Fruit fly (Drosophila melanogaster) whole organism, embryonic: ENCODE measurements around the gene CG10700.

ENCODE experiments used
- CG10209 ChIP-seq: fragments of 200-800 bp; sonication (Bioruptor generic); optimal IDR thresholded peaks from 3 replicates; lab custom pipeline; 2017; ENCODE audit warnings: missing biosample characterization, mild to moderate bottlenecking, missing genetic modification characterization, missing genetic modification reagents
- CG10321 ChIP-seq: fragments of 200-800 bp; sonication (Bioruptor generic); IDR thresholded peaks from 2 replicates; pipeline ENCODE4 v1.3.6; 2022; ENCODE audit warnings: missing biosample characterization, missing genetic modification characterization
- CG10462 ChIP-seq: fragments of 200-800 bp; sonication (Bioruptor generic); optimal IDR thresholded peaks from 2 replicates; lab custom pipeline; 2016; ENCODE audit warnings: missing biosample characterization, missing genetic modification characterization
- CG10959 ChIP-seq: fragments of 200-800 bp; sonication (Bioruptor generic); IDR thresholded peaks from 2 replicates; pipeline ENCODE4 v1.3.6; 2022; ENCODE audit warnings: missing biosample characterization, missing genetic modification characterization
- CG10979 ChIP-seq: fragments of 200-800 bp; sonication (Bioruptor generic); optimal IDR thresholded peaks from 2 replicates; lab custom pipeline; 2018; ENCODE audit warnings: missing biosample characterization, mild to moderate bottlenecking, missing genetic modification characterization, moderate library complexity
- CG11504 ChIP-seq: fragments of 200-800 bp; sonication (Bioruptor generic); optimal IDR thresholded peaks from 3 replicates; lab custom pipeline; 2019; ENCODE audit warnings: missing biosample characterization, mild to moderate bottlenecking, missing genetic modification characterization, moderate library complexity
- CG12391 ChIP-seq: fragments of 200-800 bp; sonication (Bioruptor generic); optimal IDR thresholded peaks from 3 replicates; lab custom pipeline; 2018; ENCODE audit warnings: missing biosample characterization, mild to moderate bottlenecking, missing genetic modification characterization, moderate library complexity
- CG12659 ChIP-seq: fragments of 200-800 bp; sonication (Bioruptor generic); optimal IDR thresholded peaks from 3 replicates; lab custom pipeline; 2017; ENCODE audit warnings: mild to moderate bottlenecking, missing biosample characterization, missing genetic modification reagents, missing genetic modification characterization
- CG12769 ChIP-seq: fragments of 200-800 bp; sonication (Bioruptor generic); optimal IDR thresholded peaks from 2 replicates; lab custom pipeline; 2019; ENCODE audit warnings: missing biosample characterization, mild to moderate bottlenecking, missing genetic modification characterization, moderate library complexity
- CG13424 ChIP-seq: fragments of 200-800 bp; sonication (Bioruptor generic); optimal IDR thresholded peaks from 2 replicates; lab custom pipeline; 2019; ENCODE audit warnings: missing biosample characterization, mild to moderate bottlenecking, missing genetic modification characterization, moderate library complexity
- CG1792 ChIP-seq: fragments of 200-800 bp; sonication (Bioruptor generic); optimal IDR thresholded peaks from 2 replicates; lab custom pipeline; 2016; ENCODE audit warnings: missing biosample characterization, missing genetic modification characterization
- CG2875 ChIP-seq: fragments of 200-800 bp; sonication (Bioruptor generic); optimal IDR thresholded peaks from 2 replicates; lab custom pipeline; 2017; ENCODE audit warnings: missing biosample characterization, mild to moderate bottlenecking, missing genetic modification characterization, missing genetic modification reagents
- CG3847 ChIP-seq: fragments of 200-800 bp; sonication (Bioruptor generic); IDR thresholded peaks from 2 replicates; pipeline ENCODE4 v1.3.6; 2022; ENCODE audit warnings: missing biosample characterization, missing genetic modification characterization
- CG4617 ChIP-seq: fragments of 200-800 bp; sonication (Bioruptor generic); optimal IDR thresholded peaks from 3 replicates; lab custom pipeline; 2016; ENCODE audit warnings: missing biosample characterization, missing genetic modification characterization, borderline replicate concordance
- CG7928 ChIP-seq: fragments of 200-800 bp; sonication (Bioruptor generic); optimal IDR thresholded peaks from 2 replicates; lab custom pipeline; 2017; ENCODE audit warnings: missing biosample characterization, mild to moderate bottlenecking, missing genetic modification characterization
- CG8290 ChIP-seq, 3 experiments: fragments of 200-800 bp; sonication (Bioruptor generic); optimal IDR thresholded peaks; 2 replicates each; lab custom pipeline; 2016 to 2019; ENCODE audit warnings: missing biosample characterization in 3 of 3, missing genetic modification characterization in 3 of 3, mild to moderate bottlenecking in 2 of 3, moderate library complexity in 1 of 3
- Camta ChIP-seq: fragments of 200-800 bp; sonication (Bioruptor generic); optimal IDR thresholded peaks from 2 replicates; lab custom pipeline; 2016; ENCODE audit warnings: missing biosample characterization, missing genetic modification characterization
- D19B ChIP-seq: fragments of 200-800 bp; sonication (Bioruptor generic); optimal IDR thresholded peaks from 2 replicates; lab custom pipeline; 2017; ENCODE audit warnings: missing biosample characterization, mild to moderate bottlenecking, missing genetic modification characterization
- Dad ChIP-seq: fragments of 200-800 bp; sonication (Bioruptor generic); optimal IDR thresholded peaks from 3 replicates; lab custom pipeline; 2016; ENCODE audit warnings: missing biosample characterization, missing genetic modification characterization
- Dll ChIP-seq: fragments of 200-800 bp; sonication (Bioruptor generic); IDR thresholded peaks from 4 replicates; pipeline ENCODE4 v1.3.6; 2022; ENCODE audit warnings: missing biosample characterization, missing genetic modification characterization; ENCODE audit not compliant: partially characterized antibody
- Doc3 ChIP-seq: fragments of 200-800 bp; sonication (Bioruptor generic); IDR thresholded peaks from 3 replicates; pipeline ENCODE4 v1.3.6; 2022; ENCODE audit warnings: missing biosample characterization, missing genetic modification characterization; ENCODE audit not compliant: partially characterized antibody
- Fer2 ChIP-seq: fragments of 200-800 bp; sonication (Bioruptor generic); optimal IDR thresholded peaks from 2 replicates; lab custom pipeline; 2018; ENCODE audit warnings: missing biosample characterization, mild to moderate bottlenecking, missing genetic modification characterization, moderate library complexity
- Gsc ChIP-seq: fragments of 200-800 bp; sonication (Bioruptor generic); IDR thresholded peaks from 2 replicates; pipeline ENCODE4 v1.3.6; 2022; ENCODE audit warnings: missing biosample characterization, missing genetic modification characterization
- HHEX ChIP-seq: fragments of 200-800 bp; sonication (Bioruptor generic); optimal IDR thresholded peaks from 3 replicates; lab custom pipeline; 2017; ENCODE audit warnings: missing biosample characterization, mild to moderate bottlenecking, missing genetic modification characterization, missing genetic modification reagents
- Hsf ChIP-seq: fragments of 200-800 bp; sonication (Bioruptor generic); optimal IDR thresholded peaks from 3 replicates; lab custom pipeline; 2016; ENCODE audit warnings: missing biosample characterization, missing genetic modification characterization
- Jarid2 ChIP-seq: fragments of 200-800 bp; sonication (Bioruptor generic); optimal IDR thresholded peaks from 3 replicates; lab custom pipeline; 2017; ENCODE audit warnings: mild to moderate bottlenecking, missing biosample characterization, missing genetic modification reagents, missing genetic modification characterization
- Lpt ChIP-seq: fragments of >200 bp; optimal IDR thresholded peaks from 2 replicates; lab custom pipeline; 2018; ENCODE audit warnings: missing biosample characterization, missing genetic modification characterization
- PHDP ChIP-seq: fragments of 200-800 bp; sonication (Bioruptor generic); optimal IDR thresholded peaks from 3 replicates; lab custom pipeline; 2018; ENCODE audit warnings: missing biosample characterization, mild to moderate bottlenecking, missing genetic modification characterization, moderate library complexity
- Ptx1 ChIP-seq: fragments of 200-800 bp; sonication (Bioruptor generic); IDR thresholded peaks from 2 replicates; pipeline ENCODE4 v1.3.6; 2022; ENCODE audit warnings: missing biosample characterization, missing genetic modification characterization
- Rfx ChIP-seq: fragments of 200-800 bp; sonication (Bioruptor generic); IDR thresholded peaks from 2 replicates; pipeline ENCODE4 v1.3.6; 2022; ENCODE audit warnings: missing biosample characterization, missing genetic modification characterization
- br ChIP-seq: fragments of >200 bp; optimal IDR thresholded peaks from 2 replicates; lab custom pipeline; 2017
- bsh ChIP-seq, 2 experiments: fragments of 200-800 bp; sonication (Bioruptor generic); optimal IDR thresholded peaks; 2 replicates each; lab custom pipeline; 2017 to 2018; ENCODE audit warnings: mild to moderate bottlenecking in 2 of 2, missing biosample characterization in 2 of 2, missing genetic modification characterization in 2 of 2, moderate library complexity in 1 of 2
- esg ChIP-seq: fragments of 200-800 bp; sonication (Bioruptor generic); conservative IDR thresholded peaks from 2 replicates; pipeline ENCODE4 v1.3.6; 2022; ENCODE audit warnings: missing biosample characterization, missing genetic modification characterization
- gcm ChIP-seq: fragments of 200-800 bp; sonication (Bioruptor generic); optimal IDR thresholded peaks from 2 replicates; lab custom pipeline; 2019; ENCODE audit warnings: missing biosample characterization, mild to moderate bottlenecking, missing genetic modification characterization, moderate library complexity
- gfzf ChIP-seq: fragments of 200-800 bp; sonication (Bioruptor generic); optimal IDR thresholded peaks from 2 replicates; lab custom pipeline; 2016; ENCODE audit warnings: missing biosample characterization, mild to moderate bottlenecking, missing genetic modification characterization, moderate library complexity
- grau ChIP-seq: fragments of 200-800 bp; optimal IDR thresholded peaks from 3 replicates; lab custom pipeline; 2019; ENCODE audit warnings: missing biosample characterization, mild to moderate bottlenecking, missing genetic modification characterization, moderate library complexity
- gro ChIP-seq: fragments of 200-800 bp; sonication (Bioruptor generic); optimal IDR thresholded peaks from 2 replicates; lab custom pipeline; 2016; ENCODE audit warnings: missing biosample characterization, missing genetic modification characterization
- h ChIP-seq: fragments of >200 bp; optimal IDR thresholded peaks from 2 replicates; lab custom pipeline; 2017
- hbn ChIP-seq: fragments of 200-800 bp; sonication (Bioruptor generic); IDR thresholded peaks from 2 replicates; pipeline ENCODE4 v1.3.6; 2022; ENCODE audit warnings: missing biosample characterization, missing genetic modification characterization; ENCODE audit not compliant: partially characterized antibody
- her ChIP-seq: fragments of 200-800 bp; sonication (Bioruptor generic); optimal IDR thresholded peaks from 2 replicates; lab custom pipeline; 2016; ENCODE audit warnings: missing biosample characterization, missing genetic modification characterization
- lab ChIP-seq: fragments of 200-800 bp; sonication (Bioruptor generic); optimal IDR thresholded peaks from 3 replicates; lab custom pipeline; 2017; ENCODE audit warnings: missing biosample characterization, missing genetic modification characterization, mild to moderate bottlenecking, moderate library complexity, missing genetic modification reagents
- nmo ChIP-seq: fragments of 200-800 bp; sonication (Bioruptor generic); optimal IDR thresholded peaks from 2 replicates; lab custom pipeline; 2018; ENCODE audit warnings: missing biosample characterization, mild to moderate bottlenecking, missing genetic modification characterization, moderate library complexity
- pho ChIP-seq: fragments of 200-800 bp; sonication (Bioruptor generic); optimal IDR thresholded peaks from 2 replicates; lab custom pipeline; 2016; ENCODE audit warnings: missing biosample characterization, missing genetic modification characterization
- pnt ChIP-seq: fragments of 200-800 bp; sonication (Bioruptor generic); optimal IDR thresholded peaks from 3 replicates; lab custom pipeline; 2016; ENCODE audit warnings: missing biosample characterization, missing genetic modification characterization
- run ChIP-seq: fragments of 200-800 bp; sonication (Bioruptor generic); optimal IDR thresholded peaks from 3 replicates; lab custom pipeline; 2018; ENCODE audit warnings: missing biosample characterization, mild to moderate bottlenecking, missing genetic modification characterization
- schlank ChIP-seq: fragments of 200-800 bp; sonication (Bioruptor generic); optimal IDR thresholded peaks from 2 replicates; lab custom pipeline; 2018; ENCODE audit warnings: missing biosample characterization, mild to moderate bottlenecking, missing genetic modification characterization
- sd ChIP-seq: fragments of 200-800 bp; sonication (Bioruptor generic); optimal IDR thresholded peaks from 3 replicates; lab custom pipeline; 2018; ENCODE audit warnings: missing biosample characterization, mild to moderate bottlenecking, missing genetic modification characterization, moderate library complexity
- so ChIP-seq: fragments of 200-800 bp; sonication (Bioruptor generic); IDR thresholded peaks from 3 replicates; pipeline ENCODE4 v1.3.6; 2022; ENCODE audit warnings: missing biosample characterization, missing genetic modification characterization
- twi ChIP-seq: fragments of 200-800 bp; optimal IDR thresholded peaks from 2 replicates; lab custom pipeline; 2019; ENCODE audit warnings: missing biosample characterization, mild to moderate bottlenecking, missing genetic modification characterization, moderate library complexity
- vvl ChIP-seq: fragments of 200-800 bp; sonication (Bioruptor generic); IDR thresholded peaks from 2 replicates; pipeline ENCODE4 v1.3.6; 2022; ENCODE audit warnings: missing biosample characterization, missing genetic modification characterization

CG10700 gene

DNA sequence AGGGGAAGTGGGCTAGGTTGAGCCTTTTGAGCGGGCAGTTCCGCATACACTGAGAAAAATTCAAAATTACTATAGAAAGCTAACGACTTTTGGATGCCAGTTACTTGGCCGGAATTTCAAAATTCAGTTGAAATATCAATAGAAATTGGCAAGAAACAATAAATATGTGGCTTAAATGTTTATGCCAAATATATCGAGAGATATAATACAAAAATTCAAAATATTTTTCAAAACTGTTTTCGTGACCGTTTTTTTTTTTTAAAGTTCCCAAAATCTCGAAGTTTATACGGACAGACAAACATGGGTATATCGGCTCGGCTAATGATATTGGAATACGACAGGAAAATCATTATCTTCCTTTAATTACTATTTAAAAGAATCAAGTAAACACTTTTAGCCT is 42.2 kb upstream of the CG10700 start (continued):
- TF ChIP-seq bsh (GFP tag; optimal IDR thresholded peaks at IDR 0.05; lab: Kevin White, UChicago): peak; percentile 3 to 25
- no peak for TF ChIP-seq sd (tag; lab: Kevin White, UChicago)
- TF ChIP-seq Lpt (GFP tag; lab: Kevin White, UChicago): no peak
- TF ChIP-seq CG12769 (tag; lab: Kevin White, UChicago): no peak
- TF ChIP-seq CG1792 (GFP tag; lab: Kevin White, UChicago): peak; percentile 7
- no peak for TF ChIP-seq gfzf
- no peak for TF ChIP-seq schlank (tag; lab: Kevin White, UChicago)
- TF ChIP-seq grau (tag; lab: Kevin White, UChicago): no peak
- no peak for TF ChIP-seq Dll (GFP tag; lab: Robert Waterston, UW)
- no peak for TF ChIP-seq CG8290 (GFP tag; optimal IDR thresholded peaks at IDR 0.05; lab: Kevin White, UChicago)
- no peak for TF ChIP-seq CG8290 (tag; optimal IDR thresholded peaks at IDR 0.05; lab: Kevin White, UChicago)
- peak; percentile 63 for TF ChIP-seq CG11504 (tag; lab: Kevin White, UChicago)
- TF ChIP-seq CG10462 (GFP tag; lab: Kevin White, UChicago): no peak
- no peak for TF ChIP-seq CG4617 (GFP tag; lab: Kevin White, UChicago)
- no peak for TF ChIP-seq h
- TF ChIP-seq Fer2 (tag; lab: Kevin White, UChicago): no peak
- no peak for TF ChIP-seq CG12391 (tag; lab: Kevin White, UChicago)
- TF ChIP-seq Dad (GFP tag; lab: Kevin White, UChicago): peak; percentile 17
- TF ChIP-seq CG10209 (GFP tag; lab: Kevin White, UChicago): no peak
- peak; percentile 29 for TF ChIP-seq CG10979 (tag; lab: Kevin White, UChicago)
- TF ChIP-seq Doc3 (GFP tag; lab: Robert Waterston, UW): no peak
- TF ChIP-seq so (GFP tag; lab: Robert Waterston, UW): 0 out of 3 replicates have a peak, but pooled peaks have one; percentile 34
- TF ChIP-seq CG2875 (GFP tag; lab: Kevin White, UChicago): peak; percentile 32
- no peak for TF ChIP-seq hbn (GFP tag; lab: Robert Waterston, UW)
- TF ChIP-seq gcm (GFP tag; lab: Kevin White, UChicago): no peak
- peak; percentile 37; the same call in 1 of the 2 replicates for TF ChIP-seq vvl
- TF ChIP-seq D19B (GFP tag; lab: Kevin White, UChicago): no peak
- TF ChIP-seq pnt (GFP tag; lab: Kevin White, UChicago): peak; percentile 39
- peak; percentile 29; the same call in 1 of the 2 replicates for TF ChIP-seq Ptx1 (GFP tag; lab: Robert Waterston, UW)
- peak; percentile 25 for TF ChIP-seq nmo
- peak; percentile 13 for TF ChIP-seq Jarid2 (GFP tag; lab: Kevin White, UChicago)
- TF ChIP-seq run: no peak
- peak; percentile 41; the same call in 1 of the 2 replicates for TF ChIP-seq Rfx (GFP tag; lab: Robert Waterston, UW)
- TF ChIP-seq gro (GFP tag; lab: Kevin White, UChicago): peak; percentile 15
- no peak for TF ChIP-seq CG10321
- TF ChIP-seq Gsc (GFP tag; lab: Robert Waterston, UW): no peak
- no peak for TF ChIP-seq her (GFP tag; lab: Kevin White, UChicago)
- TF ChIP-seq CG10959 (GFP tag; lab: Robert Waterston, UW): no peak
- no peak for TF ChIP-seq CG13424
- TF ChIP-seq HHEX (GFP tag; lab: Kevin White, UChicago): peak; percentile 34
- no peak for TF ChIP-seq CG3847
- peak; percentile 35 for TF ChIP-seq pho
- TF ChIP-seq PHDP (tag; lab: Kevin White, UChicago): peak; percentile 12
- peak; percentile 59 for TF ChIP-seq lab (GFP tag; lab: Kevin White, UChicago)
- peak; percentile 7 for TF ChIP-seq CG12659 (GFP tag; lab: Kevin White, UChicago)
- no peak for TF ChIP-seq CG7928 (GFP tag; lab: Kevin White, UChicago)
- TF ChIP-seq esg (GFP tag; lab: Robert Waterston, UW): peak; percentile 40; the same call in 1 of the 2 replicates
- TF ChIP-seq Camta (GFP tag; lab: Kevin White, UChicago): peak; percentile 21
- TF ChIP-seq br: no peak
- no peak for TF ChIP-seq twi (tag; lab: Kevin White, UChicago)
- peak; percentile 12 for TF ChIP-seq Hsf (GFP tag; lab: Kevin White, UChicago)
